Worm (Caenorhabditis elegans) whole organism, L1 larva: ENCODE results near the gene Y1A5A.1.

ENCODE experiments used
- alr-1 ChIP-seq: fragments of 200-800 bp; sonication (Bioruptor generic); optimal IDR thresholded peaks from 2 replicates; lab custom pipeline; 2018; ENCODE audit warnings: borderline replicate concordance, mild to moderate bottlenecking, missing genetic modification characterization, missing compliant biosample characterization
- ces-1 ChIP-seq: fragments of 150-350 bp; optimal IDR thresholded peaks from 2 replicates; lab custom pipeline; 2014; ENCODE audit warnings: missing biosample characterization, missing genetic modification reagents, missing genetic modification characterization
- dsc-1 ChIP-seq: sonication (generic microtip); optimal IDR thresholded peaks from 2 replicates; lab custom pipeline; 2016; ENCODE audit warnings: mild to moderate bottlenecking, missing genetic modification characterization, missing compliant biosample characterization
- egl-27 ChIP-seq, 2 experiments: fragments of 150-350 bp in 1 of 2; sonication (generic microtip); optimal IDR thresholded peaks; 3 replicates each; lab custom pipeline; 2017 to 2018; ENCODE audit warnings: missing biosample characterization in 2 of 2, missing genetic modification characterization in 2 of 2, missing genetic modification reagents in 2 of 2
- elt-3 ChIP-seq, 6 experiments: fragments of 150-350 bp in 1 of 6; sonication (generic microtip); optimal IDR thresholded peaks; 2 replicates each; lab custom pipeline; 2017 to 2018; ENCODE audit warnings: missing biosample characterization in 6 of 6, missing genetic modification characterization in 6 of 6, inconsistent platforms in 1 of 6
- fkh-4 ChIP-seq: sonication (generic microtip); optimal IDR thresholded peaks from 2 replicates; lab custom pipeline; 2016; ENCODE audit warnings: missing compliant biosample characterization, missing genetic modification characterization, borderline replicate concordance
- lin-35 ChIP-seq, 2 experiments: fragments of 150-350 bp; optimal IDR thresholded peaks; 2 replicates each; lab custom pipeline; 2014; ENCODE audit warnings: missing biosample characterization in 2 of 2, missing genetic modification characterization in 2 of 2, missing genetic modification reagents in 2 of 2
- mdl-1 ChIP-seq, 2 experiments: fragments of 150-350 bp; optimal IDR thresholded peaks; 2 replicates each; lab custom pipeline; 2014 to 2017; ENCODE audit warnings: missing biosample characterization in 2 of 2, missing genetic modification characterization in 2 of 2, inconsistent platforms in 1 of 2
- nhr-12 ChIP-seq: sonication (generic microtip); optimal IDR thresholded peaks from 2 replicates; lab custom pipeline; 2017; ENCODE audit warnings: missing biosample characterization, missing genetic modification characterization
- nhr-28 ChIP-seq: fragments of 150-350 bp; optimal IDR thresholded peaks from 2 replicates; lab custom pipeline; 2014; ENCODE audit warnings: missing biosample characterization, missing genetic modification characterization
- nhr-90 ChIP-seq: sonication (generic microtip); optimal IDR thresholded peaks from 2 replicates; lab custom pipeline; 2016; ENCODE audit warnings: mild to moderate bottlenecking, missing genetic modification characterization, missing compliant biosample characterization; ENCODE audit not compliant: poor library complexity
- pax-3 ChIP-seq: fragments of 200-800 bp; sonication (Bioruptor generic); optimal IDR thresholded peaks from 2 replicates; lab custom pipeline; 2018; ENCODE audit warnings: mild to moderate bottlenecking, missing genetic modification characterization, moderate library complexity, missing compliant biosample characterization
- unc-62 ChIP-seq: fragments of 150-350 bp; optimal IDR thresholded peaks from 2 replicates; lab custom pipeline; 2014; ENCODE audit warnings: missing biosample characterization, missing genetic modification reagents, missing genetic modification characterization

DNA sequence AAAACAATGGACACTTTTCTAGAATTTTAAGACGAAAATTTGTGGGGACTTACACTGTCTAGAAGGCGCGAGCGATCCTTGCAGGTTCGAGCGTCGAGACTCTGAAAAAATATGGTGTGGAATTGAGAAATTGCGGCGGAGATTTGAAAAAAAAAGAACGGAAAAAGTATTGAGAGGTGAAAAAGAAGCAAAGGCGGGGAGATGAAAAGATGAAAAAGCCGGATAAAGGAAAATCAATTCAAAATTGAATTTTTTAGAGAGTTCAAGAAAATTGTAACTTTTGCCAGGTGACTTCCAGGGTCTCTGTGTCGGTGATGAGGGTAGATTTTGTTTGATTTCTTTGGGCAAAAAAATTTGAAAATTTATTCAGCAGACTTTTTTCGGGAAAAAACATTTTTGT, 10.2 kb downstream of the Y1A5A.1 start, which contains the start of gene msi-1:
- no peak for TF ChIP-seq unc-62 (GFP tag; lab: Kevin White, UChicago)
- no peak for TF ChIP-seq pax-3 (tag; lab: Kevin White, UChicago)
- TF ChIP-seq lin-35 (GFP tag; optimal IDR thresholded peaks at IDR 0.05; lab: Kevin White, UChicago) = no peak
- no peak for TF ChIP-seq dsc-1 (tag; lab: Kevin White, UChicago)
- TF ChIP-seq ces-1 = no peak
- no peak for TF ChIP-seq alr-1 (tag; lab: Kevin White, UChicago)
- no peak for TF ChIP-seq nhr-12 (tag; lab: Kevin White, UChicago)
- no peak for TF ChIP-seq nhr-28 (tag; lab: Kevin White, UChicago)
- no peak for TF ChIP-seq mdl-1 (tag; optimal IDR thresholded peaks at IDR 0.05; lab: Kevin White, UChicago)
- no peak for TF ChIP-seq elt-3 (tag; optimal IDR thresholded peaks at IDR 0.05; lab: Kevin White, UChicago)
- no peak for TF ChIP-seq fkh-4 (tag; lab: Kevin White, UChicago)
- TF ChIP-seq nhr-90 = no peak
- TF ChIP-seq egl-27 (tag; optimal IDR thresholded peaks at IDR 0.05; lab: Kevin White, UChicago) = no peak
